Fruit fly (Drosophila melanogaster) whole organism, embryonic: ENCODE results near the gene Cyp1.

Experiments
- Awh ChIP-seq: fragments of 200-800 bp; sonication (Bioruptor generic); IDR thresholded peaks from 2 replicates; pipeline ENCODE4, ENCODE4 v1.3.6; 2022; ENCODE audit warnings: missing biosample characterization, missing genetic modification characterization
- Bdp1 ChIP-seq: fragments of 200-800 bp; sonication (Bioruptor generic); optimal IDR thresholded peaks from 3 replicates; lab custom pipeline; 2016; ENCODE audit warnings: missing biosample characterization, missing genetic modification characterization
- CG4282 ChIP-seq: fragments of 200-800 bp; sonication (Bioruptor generic); optimal IDR thresholded peaks from 2 replicates; lab custom pipeline; 2016; ENCODE audit warnings: missing biosample characterization, missing genetic modification characterization
- CG4820 ChIP-seq: fragments of 200-800 bp; sonication (Bioruptor generic); optimal IDR thresholded peaks from 3 replicates; lab custom pipeline; 2016; ENCODE audit warnings: missing biosample characterization, missing genetic modification characterization
- CG6813 ChIP-seq: fragments of 200-800 bp; sonication (Bioruptor generic); optimal IDR thresholded peaks from 2 replicates; lab custom pipeline; 2017; ENCODE audit warnings: missing biosample characterization, missing genetic modification characterization, mild to moderate bottlenecking, moderate library complexity, missing genetic modification reagents
- CG7987 ChIP-seq: fragments of 200-800 bp; sonication (Bioruptor generic); optimal IDR thresholded peaks from 2 replicates; lab custom pipeline; 2018; ENCODE audit warnings: missing biosample characterization, mild to moderate bottlenecking, missing genetic modification characterization, moderate library complexity
- CkIIα-i1 ChIP-seq: fragments of 200-800 bp; sonication (Bioruptor generic); IDR thresholded peaks from 2 replicates; pipeline ENCODE4 v1.3.6; 2022; ENCODE audit warnings: missing biosample characterization, missing genetic modification characterization
- NfI ChIP-seq: fragments of 200-800 bp; sonication (Bioruptor generic); optimal IDR thresholded peaks from 3 replicates; lab custom pipeline; 2018; ENCODE audit warnings: missing biosample characterization, mild to moderate bottlenecking, missing genetic modification characterization, moderate library complexity
- Scr ChIP-seq: fragments of 200-800 bp; sonication (Bioruptor generic); IDR thresholded peaks from 2 replicates; pipeline ENCODE4 v1.3.6; 2022; ENCODE audit warnings: missing biosample characterization, missing genetic modification characterization; ENCODE audit not compliant: partially characterized antibody
- Sox100B ChIP-seq: fragments of 200-800 bp; sonication (Bioruptor generic); optimal IDR thresholded peaks from 3 replicates; lab custom pipeline; 2018; ENCODE audit warnings: missing biosample characterization, mild to moderate bottlenecking, missing genetic modification characterization
- Sox102F ChIP-seq: fragments of 200-800 bp; sonication (Bioruptor generic); optimal IDR thresholded peaks from 2 replicates; lab custom pipeline; 2018; ENCODE audit warnings: missing biosample characterization, mild to moderate bottlenecking, missing genetic modification characterization, moderate library complexity
- fd3F ChIP-seq: fragments of 200-800 bp; sonication (Bioruptor generic); optimal IDR thresholded peaks from 2 replicates; lab custom pipeline; 2018; ENCODE audit warnings: missing biosample characterization, mild to moderate bottlenecking, missing genetic modification characterization, moderate library complexity
- ham ChIP-seq: fragments of 200-800 bp; sonication (Bioruptor generic); IDR thresholded peaks from 2 replicates; pipeline ENCODE4 v1.3.6; 2022; ENCODE audit warnings: missing biosample characterization, missing genetic modification characterization
- z ChIP-seq: fragments of 200-800 bp; sonication (Bioruptor generic); IDR thresholded peaks from 3 replicates; pipeline ENCODE4 v1.3.6; 2022; ENCODE audit warnings: missing biosample characterization, missing genetic modification characterization

- no peak for TF ChIP-seq Sox100B (GFP tag; lab: Kevin White, UChicago)
- TF ChIP-seq ham (GFP tag; lab: Robert Waterston, UW) = no peak
- no peak for TF ChIP-seq Bdp1 (GFP tag; lab: Kevin White, UChicago)
- TF ChIP-seq CkIIα-i1 (GFP tag; lab: Robert Waterston, UW) = no peak
- no peak for TF ChIP-seq CG4820 (GFP tag; lab: Kevin White, UChicago)
- no peak for TF ChIP-seq Awh (GFP tag; lab: Robert Waterston, UW)
- TF ChIP-seq NfI (GFP tag; lab: Kevin White, UChicago) = no peak
- no peak for TF ChIP-seq CG7987
- TF ChIP-seq CG4282 (GFP tag; lab: Kevin White, UChicago) = no peak
- no peak for TF ChIP-seq Sox102F (GFP tag; lab: Kevin White, UChicago)
- no peak for TF ChIP-seq fd3F (GFP tag; lab: Kevin White, UChicago)
- no peak for TF ChIP-seq Scr (GFP tag; lab: Robert Waterston, UW)
- TF ChIP-seq CG6813 (GFP tag; lab: Kevin White, UChicago) = no peak
- no peak for TF ChIP-seq z (GFP tag; lab: Robert Waterston, UW)
These were observed 11.2 kb downstream of the Cyp1 start for dm6 chrX:16308953-16309352.
